Worm (Caenorhabditis elegans) whole organism, late embryonic: ENCODE data around the gene abhd-3.2.

Source experiments
- C08G9.2 ChIP-seq: sonication (generic microtip); optimal IDR thresholded peaks from 2 replicates; lab custom pipeline; 2016; ENCODE audit warnings: mild to moderate bottlenecking, missing genetic modification characterization, moderate library complexity, missing compliant biosample characterization
- F13H6.1 ChIP-seq: sonication (generic microtip); optimal IDR thresholded peaks from 2 replicates; lab custom pipeline; 2016; ENCODE audit warnings: missing genetic modification characterization, missing compliant biosample characterization
- K02D7.2 ChIP-seq: sonication (generic microtip); optimal IDR thresholded peaks from 2 replicates; lab custom pipeline; 2017; ENCODE audit warnings: mild to moderate bottlenecking, missing genetic modification characterization, missing compliant biosample characterization
- ahr-1 ChIP-seq: sonication (generic microtip); optimal IDR thresholded peaks from 2 replicates; lab custom pipeline; 2016; ENCODE audit warnings: missing genetic modification characterization, missing compliant biosample characterization
- ama-1 ChIP-seq: fragments of 150-350 bp; optimal IDR thresholded peaks from 2 replicates; lab custom pipeline; 2014
- ceh-14 ChIP-seq: sonication (generic microtip); optimal IDR thresholded peaks from 2 replicates; lab custom pipeline; 2016; ENCODE audit warnings: missing genotype, missing genetic modification characterization, missing compliant biosample characterization
- ceh-18 ChIP-seq: sonication (generic microtip); optimal IDR thresholded peaks from 2 replicates; lab custom pipeline; 2016; ENCODE audit warnings: missing genetic modification characterization, missing compliant biosample characterization
- ceh-19 ChIP-seq: fragments of 200-800 bp; sonication (Bioruptor generic); optimal IDR thresholded peaks from 2 replicates; lab custom pipeline; 2018; ENCODE audit warnings: mild to moderate bottlenecking, missing genetic modification characterization, missing compliant biosample characterization
- ceh-2 ChIP-seq: sonication (generic microtip); optimal IDR thresholded peaks from 2 replicates; lab custom pipeline; 2016; ENCODE audit warnings: missing genotype, missing genetic modification characterization, missing compliant biosample characterization
- ceh-22 ChIP-seq: sonication (generic microtip); optimal IDR thresholded peaks from 2 replicates; lab custom pipeline; 2017; ENCODE audit warnings: missing biosample characterization, missing genetic modification characterization
- ceh-30 ChIP-seq: fragments of 150-350 bp; optimal IDR thresholded peaks from 2 replicates; lab custom pipeline; 2014; ENCODE audit warnings: missing biosample characterization, missing genetic modification characterization
- ceh-31 ChIP-seq: sonication (generic microtip); optimal IDR thresholded peaks from 2 replicates; lab custom pipeline; 2016; ENCODE audit warnings: missing genetic modification characterization, missing compliant biosample characterization
- ceh-34 ChIP-seq: sonication (generic microtip); optimal IDR thresholded peaks from 2 replicates; lab custom pipeline; 2016; ENCODE audit warnings: mild to moderate bottlenecking, missing genetic modification characterization, missing compliant biosample characterization
- ceh-48 ChIP-seq: sonication (generic microtip); optimal IDR thresholded peaks from 2 replicates; lab custom pipeline; 2016; ENCODE audit warnings: missing genetic modification characterization, inconsistent platforms, missing compliant biosample characterization
- ceh-6 ChIP-seq: fragments of 200-800 bp; sonication (Bioruptor generic); optimal IDR thresholded peaks from 2 replicates; lab custom pipeline; 2018; ENCODE audit warnings: mild to moderate bottlenecking, missing genetic modification characterization, missing compliant biosample characterization
- ceh-9 ChIP-seq: sonication (generic microtip); optimal IDR thresholded peaks from 2 replicates; lab custom pipeline; 2016; ENCODE audit warnings: mild to moderate bottlenecking, missing genetic modification characterization, inconsistent platforms, missing compliant biosample characterization
- che-1 ChIP-seq: sonication (generic microtip); optimal IDR thresholded peaks from 2 replicates; lab custom pipeline; 2016; ENCODE audit warnings: mild to moderate bottlenecking, missing genetic modification characterization, missing compliant biosample characterization
- dmd-4 ChIP-seq: sonication (generic microtip); optimal IDR thresholded peaks from 2 replicates; lab custom pipeline; 2016; ENCODE audit warnings: borderline replicate concordance, missing genetic modification characterization, missing compliant biosample characterization
- elt-4 ChIP-seq: sonication (generic microtip); optimal IDR thresholded peaks from 2 replicates; lab custom pipeline; 2016; ENCODE audit warnings: missing genetic modification characterization, missing compliant biosample characterization
- eyg-1 ChIP-seq: sonication (generic microtip); optimal IDR thresholded peaks from 2 replicates; lab custom pipeline; 2016; ENCODE audit warnings: missing genotype, missing genetic modification characterization, missing compliant biosample characterization
- fax-1 ChIP-seq: sonication (generic microtip); optimal IDR thresholded peaks from 2 replicates; lab custom pipeline; 2016; ENCODE audit warnings: missing genotype, missing genetic modification characterization, missing compliant biosample characterization
- fkh-10 ChIP-seq: fragments of 150-350 bp; optimal IDR thresholded peaks from 2 replicates; lab custom pipeline; 2014; ENCODE audit warnings: missing biosample characterization, missing genetic modification reagents, missing genetic modification characterization
- hlh-13 ChIP-seq: fragments of 200-800 bp; sonication (Bioruptor generic); optimal IDR thresholded peaks from 2 replicates; lab custom pipeline; 2018; ENCODE audit warnings: mild to moderate bottlenecking, missing genetic modification characterization, missing compliant biosample characterization
- hlh-15 ChIP-seq: sonication (generic microtip); optimal IDR thresholded peaks from 2 replicates; lab custom pipeline; 2016; ENCODE audit warnings: missing genetic modification characterization, missing compliant biosample characterization
- hlh-30 ChIP-seq: sonication (generic microtip); optimal IDR thresholded peaks from 2 replicates; lab custom pipeline; 2017; ENCODE audit warnings: antibody characterized with exemption, missing genetic modification characterization, missing compliant biosample characterization; ENCODE audit not compliant: insufficient read depth
- hlh-8 ChIP-seq: sonication (generic microtip); optimal IDR thresholded peaks from 2 replicates; lab custom pipeline; 2016; ENCODE audit warnings: missing genotype, missing genetic modification characterization, missing compliant biosample characterization
- lim-6 ChIP-seq: sonication (generic microtip); optimal IDR thresholded peaks from 2 replicates; lab custom pipeline; 2016; ENCODE audit warnings: missing genetic modification characterization, missing compliant biosample characterization
- madf-2 ChIP-seq: sonication (generic microtip); optimal IDR thresholded peaks from 2 replicates; lab custom pipeline; 2017; ENCODE audit warnings: missing genetic modification characterization, missing compliant biosample characterization
- mec-3 ChIP-seq: sonication (generic microtip); optimal IDR thresholded peaks from 2 replicates; lab custom pipeline; 2016; ENCODE audit warnings: borderline replicate concordance, missing genetic modification characterization, missing compliant biosample characterization
- nfya-1 ChIP-seq: sonication (generic microtip); optimal IDR thresholded peaks from 2 replicates; lab custom pipeline; 2017; ENCODE audit warnings: missing genetic modification characterization, mild to moderate bottlenecking, missing compliant biosample characterization, antibody characterized with exemption, moderate library complexity
- pag-3 ChIP-seq: sonication (generic microtip); optimal IDR thresholded peaks from 2 replicates; lab custom pipeline; 2016; ENCODE audit warnings: missing compliant biosample characterization, missing genetic modification characterization, borderline replicate concordance
- pax-1 ChIP-seq: fragments of 150-350 bp; optimal IDR thresholded peaks from 2 replicates; lab custom pipeline; 2014; ENCODE audit warnings: missing biosample characterization, missing genetic modification characterization
- pqm-1 ChIP-seq: sonication (generic microtip); optimal IDR thresholded peaks from 2 replicates; lab custom pipeline; 2016; ENCODE audit warnings: missing genetic modification characterization, missing compliant biosample characterization
- pros-1 ChIP-seq: fragments of 150-350 bp; optimal IDR thresholded peaks from 2 replicates; lab custom pipeline; 2014; ENCODE audit warnings: missing biosample characterization, missing genetic modification reagents, missing genetic modification characterization
- sdc-2 ChIP-seq: sonication (generic microtip); optimal IDR thresholded peaks from 2 replicates; lab custom pipeline; 2016; ENCODE audit warnings: missing genotype, missing genetic modification characterization, missing compliant biosample characterization
- sox-4 ChIP-seq: sonication (generic microtip); optimal IDR thresholded peaks from 2 replicates; lab custom pipeline; 2017; ENCODE audit warnings: mild to moderate bottlenecking, missing genetic modification characterization, inconsistent platforms, missing compliant biosample characterization
- tbx-2 ChIP-seq: sonication (generic microtip); optimal IDR thresholded peaks from 2 replicates; lab custom pipeline; 2016; ENCODE audit warnings: missing genetic modification characterization, missing compliant biosample characterization
- unc-3 ChIP-seq, 2 experiments: fragments of 200-800 bp in 1 of 2; sonication (Bioruptor generic) in 1 of 2; sonication (generic microtip) in 1 of 2; conservative IDR thresholded peaks in 1 of 2; optimal IDR thresholded peaks in 1 of 2; 2 replicates each; pipeline versions ENCODE4 v1.3.6 to Lab custom; 2016 to 2022; ENCODE audit warnings: missing compliant biosample characterization in 2 of 2, missing genetic modification characterization in 2 of 2, missing genetic modification reagents in 1 of 2
- unc-42 ChIP-seq: sonication (generic microtip); optimal IDR thresholded peaks from 2 replicates; lab custom pipeline; 2016; ENCODE audit warnings: missing genotype, missing genetic modification characterization, missing compliant biosample characterization
- unc-55 ChIP-seq: sonication (generic microtip); optimal IDR thresholded peaks from 2 replicates; lab custom pipeline; 2017; ENCODE audit warnings: missing biosample characterization, missing genetic modification reagents, missing genetic modification characterization
- zip-5 ChIP-seq: sonication (generic microtip); optimal IDR thresholded peaks from 2 replicates; lab custom pipeline; 2016; ENCODE audit warnings: missing genetic modification characterization, missing compliant biosample characterization
- ztf-16 ChIP-seq: sonication (generic microtip); optimal IDR thresholded peaks from 2 replicates; lab custom pipeline; 2017; ENCODE audit warnings: missing genetic modification characterization, missing compliant biosample characterization

The abhd-3.2 gene

DNA sequence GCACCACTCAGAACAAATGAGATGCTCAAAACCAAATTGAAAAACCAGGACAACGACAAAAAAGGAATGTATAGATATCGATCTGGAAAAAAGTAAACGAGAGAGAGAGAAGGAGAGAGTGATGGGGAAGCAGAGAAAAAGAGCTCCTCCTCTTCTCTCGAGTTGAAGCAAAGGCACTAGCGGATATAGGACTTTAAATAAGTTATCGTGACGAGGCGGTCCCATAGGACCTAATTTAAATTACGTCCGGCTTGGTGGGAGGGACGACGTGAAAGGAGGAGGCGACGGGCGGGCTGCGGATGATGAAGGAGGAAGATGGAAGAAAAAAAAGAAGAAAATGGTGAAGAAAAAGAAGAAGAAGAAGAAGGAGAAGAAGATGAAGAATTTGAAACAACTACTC lies 40.8 kb upstream of the abhd-3.2 start:
- TF ChIP-seq madf-2 (no peak), lim-6 (tag; lab: Kevin White, UChicago) (no peak), ceh-48 (tag; lab: Kevin White, UChicago) (no peak), nfya-1 (peak; percentile 9), pqm-1 (no peak), sdc-2 (tag; lab: Kevin White, UChicago) (peak; percentile 20), che-1 (tag; lab: Kevin White, UChicago) (no peak), pax-1 (no peak), ceh-18 (tag; lab: Kevin White, UChicago) (peak; percentile 17), tbx-2 (peak; percentile 40), unc-55 (GFP tag; lab: Kevin White, UChicago) (no peak), fax-1 (tag; lab: Kevin White, UChicago) (no peak), F13H6.1 (tag; lab: Kevin White, UChicago) (no peak), K02D7.2 (tag; lab: Kevin White, UChicago) (no peak), elt-4 (tag; lab: Kevin White, UChicago) (no peak), zip-5 (tag; lab: Kevin White, UChicago) (no peak), unc-3 (GFP tag; conservative IDR thresholded peaks at IDR 0.05; lab: Robert Waterston, UW) (no peak), unc-3 (tag; optimal IDR thresholded peaks at IDR 0.05; lab: Kevin White, UChicago) (peak; percentile 22), ceh-31 (tag; lab: Kevin White, UChicago) (peak; percentile 75), pag-3 (tag; lab: Kevin White, UChicago) (peak; percentile 13), fkh-10 (GFP tag; lab: Kevin White, UChicago) (peak; percentile 40), ama-1 (no peak), hlh-15 (tag; lab: Kevin White, UChicago) (no peak), pros-1 (no peak), ceh-34 (peak; percentile 8), ceh-19 (GFP tag; lab: Kevin White, UChicago) (peak; percentile 28), unc-42 (tag; lab: Kevin White, UChicago) (peak; percentile 99), ceh-14 (tag; lab: Kevin White, UChicago) (peak; percentile 47), ceh-6 (GFP tag; lab: Kevin White, UChicago) (no peak), hlh-8 (no peak), ceh-2 (tag; lab: Kevin White, UChicago) (no peak), C08G9.2 (tag; lab: Kevin White, UChicago) (peak; percentile 25), mec-3 (no peak)
- TF ChIP-seq, all 69 proteins: peak for 13

DNA sequence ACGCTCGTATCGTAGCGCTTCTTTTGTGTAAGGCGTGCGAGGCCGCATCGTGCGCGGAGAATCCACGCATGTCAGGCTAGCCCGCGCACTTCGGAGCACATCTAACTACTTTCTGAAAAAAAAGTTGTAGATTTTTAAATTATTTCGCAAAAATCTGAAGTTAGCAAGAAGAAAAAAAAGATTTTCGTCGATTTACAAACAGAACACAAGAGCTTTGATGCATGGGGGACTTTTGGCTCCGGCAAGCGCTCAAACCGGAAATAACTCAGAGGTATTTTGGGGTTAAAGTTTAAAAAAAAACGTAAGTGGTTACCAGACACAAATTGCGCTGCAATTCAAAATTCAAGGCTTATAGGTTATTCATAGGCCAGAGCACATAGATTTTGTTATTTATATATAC lies 39.6 kb upstream of the abhd-3.2 start, which contains the start of the genes F55A4.13 and nlf-1:
TSS of gene F55A4.13 (minus strand) at position 101 of the 400 bp plus-strand sequence.
TSS of gene nlf-1 (minus strand) at position 112 of the 400 bp plus-strand sequence.
- TF ChIP-seq pag-3 (tag; lab: Kevin White, UChicago) (no peak), ceh-22 (no peak), F13H6.1 (tag; lab: Kevin White, UChicago) (no peak), unc-3 (GFP tag; conservative IDR thresholded peaks at IDR 0.05; lab: Robert Waterston, UW) (no peak), unc-3 (tag; optimal IDR thresholded peaks at IDR 0.05; lab: Kevin White, UChicago) (no peak), ztf-16 (no peak), C08G9.2 (tag; lab: Kevin White, UChicago) (no peak)

DNA sequence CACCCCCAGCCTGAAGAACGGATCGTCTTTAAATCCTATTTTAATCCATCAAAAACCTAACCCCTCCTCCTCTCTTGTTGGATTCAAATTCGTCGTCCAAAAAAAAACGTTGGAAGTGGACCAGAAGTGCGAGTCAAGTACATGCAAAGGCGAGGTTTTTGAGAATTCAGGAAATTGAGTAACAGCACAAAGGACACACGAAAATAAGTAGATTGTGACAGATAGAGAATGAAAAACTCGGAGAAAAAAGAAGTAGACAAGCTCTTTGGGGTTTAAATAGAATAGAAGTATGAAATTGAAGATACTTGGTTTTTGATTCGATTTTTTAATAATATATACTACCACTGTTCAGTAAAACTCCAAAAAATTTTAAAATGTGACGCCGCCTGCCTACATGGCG lies 36.9 kb upstream of the abhd-3.2 start:
- TF ChIP-seq unc-42 (tag; lab: Kevin White, UChicago) (peak; percentile 70), sox-4 (tag; lab: Kevin White, UChicago) (no peak)

DNA sequence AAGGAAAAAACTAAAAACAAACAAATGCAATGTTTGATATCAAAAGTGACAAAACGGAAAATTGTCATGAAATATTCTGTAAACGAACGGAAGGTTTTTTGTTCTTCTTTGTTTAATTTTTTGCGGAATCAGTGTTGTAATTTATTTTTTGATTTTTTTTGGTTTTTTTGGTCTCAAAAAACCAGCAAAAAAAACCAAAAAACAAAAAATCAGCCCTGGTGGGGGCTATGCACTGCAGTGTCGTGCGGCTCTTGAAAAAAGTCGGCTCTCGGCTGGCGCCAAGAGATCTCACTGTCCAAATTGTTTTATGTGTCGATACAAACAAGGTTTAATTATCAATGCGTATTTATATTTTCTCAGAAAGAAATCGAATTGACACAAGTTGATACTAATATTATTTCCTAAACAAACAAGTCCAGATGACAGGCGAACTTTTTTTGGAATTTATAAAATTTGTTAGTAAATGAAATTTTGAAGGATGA lies 34.6 kb upstream of the abhd-3.2 start:
- TF ChIP-seq ceh-9 (tag; lab: Kevin White, UChicago): no peak
- TF ChIP-seq mec-3: no peak
- no peak for TF ChIP-seq pax-1
- TF ChIP-seq che-1 (tag; lab: Kevin White, UChicago): no peak
- no peak for TF ChIP-seq ceh-34
- TF ChIP-seq hlh-13 (GFP tag; lab: Kevin White, UChicago): no peak
- no peak for TF ChIP-seq ceh-19 (GFP tag; lab: Kevin White, UChicago)
- TF ChIP-seq C08G9.2 (tag; lab: Kevin White, UChicago): no peak
- no peak for TF ChIP-seq madf-2
- TF ChIP-seq hlh-30 (tag; lab: Kevin White, UChicago): no peak
- TF ChIP-seq ahr-1 (tag; lab: Kevin White, UChicago): no peak
- no peak for TF ChIP-seq ceh-30 (tag; lab: Kevin White, UChicago)
- TF ChIP-seq eyg-1 (tag; lab: Kevin White, UChicago): no peak
- no peak for TF ChIP-seq dmd-4 (tag; lab: Kevin White, UChicago)
- TF ChIP-seq elt-4 (tag; lab: Kevin White, UChicago): no peak
- no peak for TF ChIP-seq hlh-8
- TF ChIP-seq pqm-1: no peak
- TF ChIP-seq hlh-15 (tag; lab: Kevin White, UChicago): no peak
- no peak for TF ChIP-seq F13H6.1 (tag; lab: Kevin White, UChicago)
- TF ChIP-seq sox-4 (tag; lab: Kevin White, UChicago): no peak
